Worm (Caenorhabditis elegans) whole organism, midembryonic: ENCODE data around the gene rps-29.
A peak's percentile ranks its signal among the peaks of the same experiment; 100 is the strongest.

ENCODE experiments used
- T22C8.4 ChIP-seq: fragments of 200-800 bp; sonication (Bioruptor generic); IDR thresholded peaks from 2 replicates; pipeline ENCODE4 v1.3.6; 2022; ENCODE audit warnings: missing genetic modification characterization, missing compliant biosample characterization
- cog-1 ChIP-seq: sonication (generic microtip); optimal IDR thresholded peaks from 2 replicates; lab custom pipeline; 2016; ENCODE audit warnings: missing genetic modification characterization, missing compliant biosample characterization
- flt-1 ChIP-seq: fragments of 200-800 bp; sonication (Bioruptor generic); IDR thresholded peaks from 2 replicates; pipeline ENCODE4 v1.3.6; 2022; ENCODE audit warnings: missing genetic modification characterization, missing compliant biosample characterization
- klf-2 ChIP-seq: fragments of 200-800 bp; sonication (Bioruptor generic); conservative IDR thresholded peaks from 2 replicates; pipeline ENCODE4 v1.3.6; 2022; ENCODE audit warnings: missing genetic modification reagents, missing genetic modification characterization, missing compliant biosample characterization
- med-1 ChIP-seq: sonication (generic microtip); optimal IDR thresholded peaks from 2 replicates; lab custom pipeline; 2017; ENCODE audit warnings: missing genetic modification characterization, mild to moderate bottlenecking, missing compliant biosample characterization, antibody characterized with exemption, missing genetic modification reagents; ENCODE audit not compliant: insufficient read depth
- ref-1 ChIP-seq: fragments of 200-800 bp; sonication (Bioruptor generic); conservative IDR thresholded peaks from 2 replicates; pipeline ENCODE4 v1.3.6; 2022; ENCODE audit warnings: missing genetic modification reagents, missing genetic modification characterization, missing compliant biosample characterization
- tab-1 ChIP-seq: fragments of 200-800 bp; sonication (Bioruptor generic); IDR thresholded peaks from 2 replicates; pipeline ENCODE4 v1.3.6; 2022; ENCODE audit warnings: missing genetic modification characterization, missing compliant biosample characterization
- ztf-23 ChIP-seq: fragments of 200-800 bp; sonication (Bioruptor generic); IDR thresholded peaks from 2 replicates; pipeline ENCODE4 v1.3.6; 2022; ENCODE audit warnings: missing genetic modification reagents, missing genetic modification characterization, missing compliant biosample characterization
- ztf-29 ChIP-seq: fragments of 200-800 bp; sonication (Bioruptor generic); IDR thresholded peaks from 2 replicates; pipeline ENCODE4 v1.3.6; 2022; ENCODE audit warnings: missing genetic modification reagents, missing genetic modification characterization, missing compliant biosample characterization

Gene rps-29

ce11 chrIII:789604-790003 lies 4.5 kb upstream of the rps-29 start:
- TF ChIP-seq flt-1 = no peak
- no peak for TF ChIP-seq cog-1 (tag; lab: Kevin White, UChicago)

- TF ChIP-seq med-1 (GFP tag; lab: Kevin White, UChicago) (no peak), ztf-23 (no peak), ztf-29 (GFP tag; lab: Robert Waterston, UW) (no peak), cog-1 (tag; lab: Kevin White, UChicago) (no peak), tab-1 (GFP tag; lab: Robert Waterston, UW) (no peak), ref-1 (GFP tag; lab: Robert Waterston, UW) (no peak), T22C8.4 (no peak), flt-1 (no peak), klf-2 (GFP tag; lab: Robert Waterston, UW) (no peak)
These were observed 3.5 kb upstream of the rps-29 start for ce11 chrIII:790591-790990.

ce11 chrIII:793595-793994 lies 505 bp upstream of the rps-29 start, which contains the start of gene snt-2:
TSS of gene snt-2 (minus strand) at chrIII:793733.
- TF ChIP-seq tab-1 (GFP tag; lab: Robert Waterston, UW) (no peak), med-1 (GFP tag; lab: Kevin White, UChicago) (no peak), flt-1 (0 out of 2 replicates have a peak, but pooled peaks have one; percentile 41)

- no peak for TF ChIP-seq flt-1
- TF ChIP-seq klf-2 (GFP tag; lab: Robert Waterston, UW) = no peak
- no peak for TF ChIP-seq ztf-29 (GFP tag; lab: Robert Waterston, UW)
- TF ChIP-seq tab-1 (GFP tag; lab: Robert Waterston, UW) = no peak
- no peak for TF ChIP-seq ztf-23
- no peak for TF ChIP-seq ref-1 (GFP tag; lab: Robert Waterston, UW)
- no peak for TF ChIP-seq T22C8.4
- TF ChIP-seq med-1 (GFP tag; lab: Kevin White, UChicago) = no peak
- TF ChIP-seq cog-1 (tag; lab: Kevin White, UChicago) = no peak
These were observed 990 bp downstream of the rps-29 start, which contains the start of gene trpp-11 for ce11 chrIII:794984-795596. TSS of gene trpp-11 (plus strand) at chrIII:795136.

ce11 chrIII:797507-797906 lies 3.4 kb downstream of the rps-29 start:
- TF ChIP-seq med-1 (GFP tag; lab: Kevin White, UChicago) (no peak), ref-1 (GFP tag; lab: Robert Waterston, UW) (no peak), klf-2 (GFP tag; lab: Robert Waterston, UW) (no peak), ztf-29 (GFP tag; lab: Robert Waterston, UW) (no peak), ztf-23 (no peak), cog-1 (tag; lab: Kevin White, UChicago) (no peak), tab-1 (GFP tag; lab: Robert Waterston, UW) (no peak), T22C8.4 (no peak), flt-1 (no peak)

ce11 chrIII:802041-802440 lies 7.9 kb downstream of the rps-29 start:
- TF ChIP-seq ztf-29 (GFP tag; lab: Robert Waterston, UW) = no peak
- TF ChIP-seq flt-1 = no peak
- TF ChIP-seq cog-1 (tag; lab: Kevin White, UChicago) = no peak
- TF ChIP-seq tab-1 (GFP tag; lab: Robert Waterston, UW) = no peak
- TF ChIP-seq med-1 (GFP tag; lab: Kevin White, UChicago) = no peak
- no peak for TF ChIP-seq ztf-23
- no peak for TF ChIP-seq T22C8.4
- TF ChIP-seq klf-2 (GFP tag; lab: Robert Waterston, UW) = no peak
- no peak for TF ChIP-seq ref-1 (GFP tag; lab: Robert Waterston, UW)

- no peak for TF ChIP-seq flt-1
- no peak for TF ChIP-seq cog-1 (tag; lab: Kevin White, UChicago)
- TF ChIP-seq T22C8.4 = no peak
- no peak for TF ChIP-seq klf-2 (GFP tag; lab: Robert Waterston, UW)
- no peak for TF ChIP-seq ztf-23
- TF ChIP-seq ztf-29 (GFP tag; lab: Robert Waterston, UW) = no peak
- no peak for TF ChIP-seq med-1 (GFP tag; lab: Kevin White, UChicago)
- no peak for TF ChIP-seq ref-1 (GFP tag; lab: Robert Waterston, UW)
These were observed 17.4 kb downstream of the rps-29 start, which contains the start of gene daf-7 for ce11 chrIII:811544-811943. TSS of gene daf-7 (plus strand) at chrIII:811844.

ce11 chrIII:815845-816244 lies 21.7 kb downstream of the rps-29 start, which contains the start of gene dac-1:
TSS of gene dac-1 (plus strand) at chrIII:816145.
- TF ChIP-seq T22C8.4 = no peak
- no peak for TF ChIP-seq ref-1 (GFP tag; lab: Robert Waterston, UW)
- no peak for TF ChIP-seq med-1 (GFP tag; lab: Kevin White, UChicago)
- TF ChIP-seq cog-1 (tag; lab: Kevin White, UChicago) = no peak
- no peak for TF ChIP-seq tab-1 (GFP tag; lab: Robert Waterston, UW)
- TF ChIP-seq flt-1 = no peak
- TF ChIP-seq klf-2 (GFP tag; lab: Robert Waterston, UW) = no peak

- TF ChIP-seq ztf-29 (GFP tag; lab: Robert Waterston, UW) = no peak
- TF ChIP-seq klf-2 (GFP tag; lab: Robert Waterston, UW) = no peak
- no peak for TF ChIP-seq ref-1 (GFP tag; lab: Robert Waterston, UW)
- TF ChIP-seq ztf-23 = no peak
These were observed 25.2 kb downstream of the rps-29 start for ce11 chrIII:819313-819712.

- TF ChIP-seq cog-1 (tag; lab: Kevin White, UChicago) (no peak), klf-2 (GFP tag; lab: Robert Waterston, UW) (no peak), ztf-23 (no peak), ref-1 (GFP tag; lab: Robert Waterston, UW) (no peak), ztf-29 (GFP tag; lab: Robert Waterston, UW) (no peak), tab-1 (GFP tag; lab: Robert Waterston, UW) (no peak), med-1 (GFP tag; lab: Kevin White, UChicago) (no peak), T22C8.4 (no peak), flt-1 (no peak)
These were observed 28.6 kb downstream of the rps-29 start, which contains the start of gene clec-149 for ce11 chrIII:822546-823272. TSS of gene clec-149 (plus strand) at chrIII:823222.
